Fruit fly (Drosophila melanogaster) whole organism, pupa: ENCODE data around the gene CG31559.

Experiments
- CG10348 ChIP-seq: fragments of 200-800 bp; sonication (Bioruptor generic); IDR thresholded peaks from 2 replicates; pipeline ENCODE4 v1.3.6; 2022; ENCODE audit warnings: missing biosample characterization, missing genetic modification characterization
- CG12605 ChIP-seq: fragments of 200-800 bp; sonication (Bioruptor generic); IDR thresholded peaks from 2 replicates; pipeline ENCODE4 v1.3.6; 2022; ENCODE audit warnings: missing biosample characterization, missing genetic modification characterization
- CG13204 ChIP-seq: fragments of 200-800 bp; sonication (Bioruptor generic); optimal IDR thresholded peaks from 2 replicates; lab custom pipeline; 2018; ENCODE audit warnings: missing biosample characterization, mild to moderate bottlenecking, missing genetic modification characterization, moderate library complexity
- CG14655 ChIP-seq: fragments of 200-800 bp; sonication (Bioruptor generic); optimal IDR thresholded peaks from 3 replicates; lab custom pipeline; 2017; ENCODE audit warnings: mild to moderate bottlenecking, missing biosample characterization, missing genetic modification reagents, missing genetic modification characterization
- CG15710 ChIP-seq: fragments of 200-800 bp; sonication (Bioruptor generic); optimal IDR thresholded peaks from 2 replicates; lab custom pipeline; 2018; ENCODE audit warnings: missing biosample characterization, mild to moderate bottlenecking, missing genetic modification characterization, moderate library complexity
- CG17806 ChIP-seq: fragments of 200-800 bp; sonication (Bioruptor generic); optimal IDR thresholded peaks from 2 replicates; lab custom pipeline; 2018; ENCODE audit warnings: missing biosample characterization, mild to moderate bottlenecking, missing genetic modification characterization, moderate library complexity
- CG32121 ChIP-seq: fragments of 200-800 bp; sonication (Bioruptor generic); IDR thresholded peaks from 2 replicates; pipeline ENCODE4 v1.3.6; 2022; ENCODE audit warnings: missing biosample characterization, missing genetic modification characterization
- CG34367 ChIP-seq: fragments of 200-800 bp; sonication (Bioruptor generic); optimal IDR thresholded peaks from 2 replicates; lab custom pipeline; 2018; ENCODE audit warnings: missing biosample characterization, mild to moderate bottlenecking, missing genetic modification characterization
- CG4496 ChIP-seq: fragments of 200-800 bp; sonication (Bioruptor generic); IDR thresholded peaks from 3 replicates; pipeline ENCODE4 v1.3.6; 2022; ENCODE audit warnings: missing biosample characterization, missing genetic modification characterization
- CG8159 ChIP-seq: fragments of 200-800 bp; sonication (Bioruptor generic); optimal IDR thresholded peaks from 3 replicates; lab custom pipeline; 2018; ENCODE audit warnings: missing biosample characterization, mild to moderate bottlenecking, missing genetic modification characterization, moderate library complexity
- CG8301 ChIP-seq: fragments of 200-800 bp; sonication (Bioruptor generic); optimal IDR thresholded peaks from 2 replicates; lab custom pipeline; 2018; ENCODE audit warnings: missing biosample characterization, mild to moderate bottlenecking, missing genetic modification characterization
- CG9948 ChIP-seq: fragments of 200-800 bp; sonication (Bioruptor generic); optimal IDR thresholded peaks from 2 replicates; lab custom pipeline; 2018; ENCODE audit warnings: missing biosample characterization, mild to moderate bottlenecking, missing genetic modification characterization, moderate library complexity
- D1 ChIP-seq: fragments of 200-800 bp; sonication (Bioruptor generic); optimal IDR thresholded peaks from 2 replicates; lab custom pipeline; 2018; ENCODE audit warnings: missing biosample characterization, mild to moderate bottlenecking, missing genetic modification characterization, moderate library complexity
- EcR ChIP-seq: fragments of 200-800 bp; sonication (Bioruptor generic); optimal IDR thresholded peaks from 3 replicates; lab custom pipeline; 2019; ENCODE audit warnings: missing biosample characterization, missing genetic modification characterization, mild to moderate bottlenecking, moderate library complexity, missing genetic modification reagents
- Ets98B ChIP-seq: fragments of 200-800 bp; sonication (Bioruptor generic); IDR thresholded peaks from 2 replicates; pipeline ENCODE4 v1.3.6; 2022; ENCODE audit warnings: missing biosample characterization, missing genetic modification characterization
- Pif1A ChIP-seq: fragments of 200-800 bp; sonication (Bioruptor generic); optimal IDR thresholded peaks from 3 replicates; lab custom pipeline; 2016; ENCODE audit warnings: missing biosample characterization, missing genetic modification characterization
- Pif1B ChIP-seq: fragments of 200-800 bp; sonication (Bioruptor generic); optimal IDR thresholded peaks from 3 replicates; lab custom pipeline; 2016; ENCODE audit warnings: missing biosample characterization, missing genetic modification characterization
- Snoo ChIP-seq: fragments of 200-800 bp; sonication (Bioruptor generic); optimal IDR thresholded peaks from 3 replicates; lab custom pipeline; 2017; ENCODE audit warnings: missing biosample characterization, mild to moderate bottlenecking, missing genetic modification characterization, inconsistent platforms
- fd96Ca ChIP-seq: fragments of 200-800 bp; sonication (Bioruptor generic); IDR thresholded peaks from 3 replicates; pipeline ENCODE4 v1.3.6; 2022; ENCODE audit warnings: missing biosample characterization, missing genetic modification characterization
- gl ChIP-seq: fragments of 200-800 bp; sonication (Bioruptor generic); optimal IDR thresholded peaks from 2 replicates; lab custom pipeline; 2018; ENCODE audit warnings: missing biosample characterization, mild to moderate bottlenecking, missing genetic modification characterization
- rn ChIP-seq: fragments of 200-800 bp; sonication (Bioruptor generic); IDR thresholded peaks from 2 replicates; pipeline ENCODE4 v1.3.6; 2022; ENCODE audit warnings: missing biosample characterization, missing genetic modification characterization

Gene CG31559

DNA sequence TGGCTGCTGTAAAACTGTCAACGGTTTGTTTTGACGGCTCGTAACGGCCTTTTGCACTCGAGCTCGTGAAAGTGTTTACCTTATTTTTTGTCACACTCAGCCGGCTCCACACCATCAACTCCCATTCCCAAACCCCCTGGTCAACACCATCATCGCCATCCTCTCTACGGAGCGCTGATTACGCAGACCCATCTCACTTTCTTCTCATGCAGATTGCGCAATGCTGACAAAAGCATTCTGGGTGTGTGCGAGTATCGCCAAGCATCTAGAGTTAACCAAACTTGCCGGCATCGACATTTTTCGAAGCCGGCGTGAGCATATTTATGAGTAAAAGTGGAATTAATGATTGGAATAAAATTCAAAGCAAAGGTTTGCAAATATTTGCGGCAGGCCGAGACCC lies 39.4 kb upstream of the CG31559 start:
- no peak for TF ChIP-seq gl
- TF ChIP-seq CG15710 (tag; lab: Kevin White, UChicago) = no peak
- TF ChIP-seq CG34367 (tag; lab: Kevin White, UChicago) = no peak
- TF ChIP-seq CG13204 (GFP tag; lab: Kevin White, UChicago) = no peak
- TF ChIP-seq Snoo (tag; lab: Kevin White, UChicago) = no peak
- TF ChIP-seq Pif1A = no peak

DNA sequence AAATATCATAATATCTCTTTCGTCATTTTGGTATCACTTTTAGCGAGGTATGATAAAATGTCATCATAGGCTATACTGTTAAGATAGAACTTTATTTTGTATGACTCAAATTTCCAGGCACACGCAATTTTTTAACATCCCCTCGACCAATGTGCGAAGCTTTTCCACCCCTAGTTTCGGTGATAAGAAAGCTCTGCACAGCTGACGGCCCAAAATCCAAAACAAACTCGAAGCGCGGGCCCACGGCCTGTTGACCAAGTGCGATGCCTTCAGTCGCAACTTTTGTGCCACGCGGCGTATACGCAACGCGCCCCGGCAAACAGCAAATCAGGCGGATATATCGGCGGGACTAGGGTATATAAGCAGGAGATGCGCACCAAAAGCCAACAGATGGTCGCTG lies 30.0 kb upstream of the CG31559 start, which contains the start of gene NPFR:
NPFR (plus strand) TSS at position 301 of the 400 bp plus-strand sequence.
- TF ChIP-seq CG8301 (tag; lab: Kevin White, UChicago) (no peak), rn (GFP tag; lab: Robert Waterston, UW) (no peak), CG13204 (GFP tag; lab: Kevin White, UChicago) (no peak), CG15710 (tag; lab: Kevin White, UChicago) (no peak), CG4496 (GFP tag; lab: Robert Waterston, UW) (no peak), Pif1B (no peak)

dm6 chr3R:6182511-6182910 lies 25.5 kb upstream of the CG31559 start:
- TF ChIP-seq CG13204 (GFP tag; lab: Kevin White, UChicago) = no peak
- peak; percentile 12 for TF ChIP-seq Pif1A
- no peak for TF ChIP-seq fd96Ca (GFP tag; lab: Robert Waterston, UW)

- TF ChIP-seq EcR (GFP tag; lab: Kevin White, UChicago) = no peak
Measured at dm6 chr3R:6173249-6173648, 16.2 kb upstream of the CG31559 start, which contains the start of gene Osi1. Osi1 (plus strand) TSS chr3R:6173549.

dm6 chr3R:6170737-6171136 lies 13.7 kb upstream of the CG31559 start:
- TF ChIP-seq CG9948 (tag; lab: Kevin White, UChicago) (no peak), CG8301 (tag; lab: Kevin White, UChicago) (no peak), rn (GFP tag; lab: Robert Waterston, UW) (no peak), CG12605 (GFP tag; lab: Robert Waterston, UW) (no peak), Pif1B (no peak), CG4496 (GFP tag; lab: Robert Waterston, UW) (no peak), CG32121 (GFP tag; lab: Robert Waterston, UW) (no peak), gl (no peak), EcR (GFP tag; lab: Kevin White, UChicago) (no peak), CG34367 (tag; lab: Kevin White, UChicago) (no peak)

DNA sequence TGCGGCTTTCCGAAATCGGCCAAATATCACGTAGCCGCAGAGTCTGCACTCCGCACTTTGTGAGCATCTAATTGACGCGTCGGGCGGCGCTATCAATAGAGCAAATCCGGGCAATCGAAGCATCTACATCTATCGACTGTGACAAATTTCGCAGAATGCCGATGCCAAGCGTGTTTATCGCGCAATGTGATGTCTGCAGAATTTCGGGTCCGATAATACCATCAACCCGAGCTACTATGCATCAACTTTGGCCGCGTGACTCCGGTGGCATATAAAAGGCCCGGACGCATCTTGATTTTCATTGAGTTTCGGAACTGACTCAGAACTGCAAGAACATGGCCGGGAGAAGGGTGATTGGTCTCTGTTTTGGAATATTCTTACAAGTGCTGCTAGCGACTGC lies 10.1 kb upstream of the CG31559 start, which contains the start of gene CG1077:
CG1077 (plus strand) TSS at position 301 of the 400 bp plus-strand sequence.
- TF ChIP-seq Ets98B (GFP tag; lab: Robert Waterston, UW) (no peak), EcR (GFP tag; lab: Kevin White, UChicago) (no peak), Pif1A (no peak)
- TF ChIP-seq, all 21 proteins: peak for 0

- TF ChIP-seq CG9948 (tag; lab: Kevin White, UChicago) (no peak), D1 (tag; lab: Kevin White, UChicago) (no peak), EcR (GFP tag; lab: Kevin White, UChicago) (no peak), Snoo (tag; lab: Kevin White, UChicago) (no peak), CG32121 (GFP tag; lab: Robert Waterston, UW) (0 out of 2 replicates have a peak, but pooled peaks have one; percentile 8), gl (no peak)
- TF ChIP-seq, all 21 proteins: peak for 1
Measured at dm6 chr3R:6154773-6155295, 2.2 kb downstream of the CG31559 start.

dm6 chr3R:6153574-6153973 lies 3.5 kb downstream of the CG31559 start:
- no peak for TF ChIP-seq CG12605 (GFP tag; lab: Robert Waterston, UW)
- no peak for TF ChIP-seq CG9948 (tag; lab: Kevin White, UChicago)
- no peak for TF ChIP-seq CG34367 (tag; lab: Kevin White, UChicago)
- no peak for TF ChIP-seq CG14655 (GFP tag; lab: Kevin White, UChicago)
- TF ChIP-seq CG32121 (GFP tag; lab: Robert Waterston, UW) = no peak
- TF ChIP-seq rn (GFP tag; lab: Robert Waterston, UW) = no peak
- TF ChIP-seq D1 (tag; lab: Kevin White, UChicago) = no peak
- no peak for TF ChIP-seq Snoo (tag; lab: Kevin White, UChicago)
- TF ChIP-seq CG17806 (tag; lab: Kevin White, UChicago) = no peak
- TF ChIP-seq CG13204 (GFP tag; lab: Kevin White, UChicago) = no peak
- TF ChIP-seq CG8159 (tag; lab: Kevin White, UChicago) = no peak
- TF ChIP-seq Pif1B = no peak
- TF ChIP-seq Pif1A = no peak
- TF ChIP-seq fd96Ca (GFP tag; lab: Robert Waterston, UW) = no peak
- TF ChIP-seq CG15710 (tag; lab: Kevin White, UChicago) = no peak
- TF ChIP-seq CG4496 (GFP tag; lab: Robert Waterston, UW) = no peak
- no peak for TF ChIP-seq Ets98B (GFP tag; lab: Robert Waterston, UW)
- TF ChIP-seq CG8301 (tag; lab: Kevin White, UChicago) = no peak
- no peak for TF ChIP-seq CG10348 (GFP tag; lab: Robert Waterston, UW)
- TF ChIP-seq, all 21 proteins: peak for 0
